Fruit fly (Drosophila melanogaster) S2 (cell line): Measurements from ENCODE around the gene nwk.

Experiments used
- CG8478 ChIP-seq: fragments of >200 bp; optimal IDR thresholded peaks from 2 replicates; lab custom pipeline; 2018
- CTCF ChIP-seq, 2 experiments: fragments of >200 bp; optimal IDR thresholded peaks; 2 replicates each; lab custom pipeline; 2018

dm6 chr3L:9115654-9116053 lies 22.0 kb upstream of the nwk start:
- TF ChIP-seq CG8478 (lab: Kevin White, UChicago) (no peak), CTCF (optimal IDR thresholded peaks at IDR 0.05; lab: Kevin White, UChicago) (no peak)
